Worm (Caenorhabditis elegans) whole organism, L2 larva: ENCODE results near the gene K07H8.5.
A peak's percentile ranks its signal among the peaks of the same experiment; 100 is the strongest.

Source experiments
- C34F6.9 ChIP-seq: fragments of 150-350 bp; optimal IDR thresholded peaks from 2 replicates; lab custom pipeline; 2014; ENCODE audit warnings: missing biosample characterization, missing genetic modification characterization
- F13H6.1 ChIP-seq: sonication (generic microtip); optimal IDR thresholded peaks from 2 replicates; lab custom pipeline; 2016; ENCODE audit warnings: missing genetic modification characterization, missing compliant biosample characterization
- R02D3.7 ChIP-seq: fragments of 150-350 bp; optimal IDR thresholded peaks from 2 replicates; lab custom pipeline; 2014; ENCODE audit warnings: missing biosample characterization, missing genetic modification characterization
- Y55F3AM.14 ChIP-seq: fragments of 200-800 bp; sonication (Bioruptor generic); optimal IDR thresholded peaks from 2 replicates; lab custom pipeline; 2018; ENCODE audit warnings: mild to moderate bottlenecking, missing genetic modification characterization, missing compliant biosample characterization
- alr-1 ChIP-seq: fragments of 150-350 bp; optimal IDR thresholded peaks from 2 replicates; lab custom pipeline; 2014; ENCODE audit warnings: missing biosample characterization, missing genetic modification characterization
- aly-2 ChIP-seq: fragments of 150-350 bp; optimal IDR thresholded peaks from 2 replicates; lab custom pipeline; 2014; ENCODE audit warnings: missing biosample characterization, missing genetic modification characterization
- ama-1 ChIP-seq: fragments of 150-350 bp; optimal IDR thresholded peaks from 2 replicates; lab custom pipeline; 2018; ENCODE audit warnings: inconsistent platforms
- blmp-1 ChIP-seq: sonication (generic microtip); optimal IDR thresholded peaks from 2 replicates; lab custom pipeline; 2017; ENCODE audit warnings: missing genetic modification characterization, mild to moderate bottlenecking, missing compliant biosample characterization, antibody characterized with exemption, moderate library complexity; ENCODE audit not compliant: insufficient read depth
- ceh-16 ChIP-seq: fragments of 150-350 bp; optimal IDR thresholded peaks from 2 replicates; lab custom pipeline; 2014; ENCODE audit warnings: missing biosample characterization, missing genetic modification characterization
- ceh-82 ChIP-seq: fragments of 150-350 bp; optimal IDR thresholded peaks from 2 replicates; lab custom pipeline; 2014; ENCODE audit warnings: missing biosample characterization, missing genetic modification characterization
- crh-2 ChIP-seq: sonication (generic microtip); optimal IDR thresholded peaks from 2 replicates; lab custom pipeline; 2017; ENCODE audit warnings: missing biosample characterization, missing genetic modification characterization
- dmd-4 ChIP-seq: sonication (generic microtip); optimal IDR thresholded peaks from 2 replicates; lab custom pipeline; 2017; ENCODE audit warnings: missing biosample characterization, missing genetic modification characterization
- egl-27 ChIP-seq: sonication (generic microtip); optimal IDR thresholded peaks from 3 replicates; lab custom pipeline; 2017; ENCODE audit warnings: missing biosample characterization, missing genetic modification reagents, missing genetic modification characterization
- elt-1 ChIP-seq: fragments of 150-350 bp; optimal IDR thresholded peaks from 2 replicates; lab custom pipeline; 2014; ENCODE audit warnings: missing biosample characterization, missing genetic modification characterization
- elt-3 ChIP-seq: sonication (generic microtip); optimal IDR thresholded peaks from 2 replicates; lab custom pipeline; 2017; ENCODE audit warnings: missing biosample characterization, missing genetic modification characterization
- fos-1 ChIP-seq: fragments of 150-350 bp; optimal IDR thresholded peaks from 2 replicates; lab custom pipeline; 2014; ENCODE audit warnings: missing biosample characterization, missing genetic modification characterization
- lin-11 ChIP-seq: fragments of 150-350 bp; sonication (generic microtip); optimal IDR thresholded peaks from 2 replicates; lab custom pipeline; 2014; ENCODE audit warnings: missing biosample characterization, missing genetic modification characterization, inconsistent platforms, mixed read lengths
- lin-13 ChIP-seq: fragments of 150-350 bp; optimal IDR thresholded peaks from 2 replicates; lab custom pipeline; 2014; ENCODE audit warnings: missing biosample characterization, missing genetic modification reagents, missing genetic modification characterization
- lsy-2 ChIP-seq, 2 experiments: fragments of 150-350 bp in 1 of 2; sonication (generic microtip) in 1 of 2; optimal IDR thresholded peaks; 2 replicates each; lab custom pipeline; 2014 to 2017; ENCODE audit warnings: missing biosample characterization in 2 of 2, missing genetic modification characterization in 2 of 2
- mab-5 ChIP-seq: fragments of 150-350 bp; optimal IDR thresholded peaks from 2 replicates; lab custom pipeline; 2014; ENCODE audit warnings: missing biosample characterization, missing genetic modification characterization
- nhr-12 ChIP-seq: fragments of 150-350 bp; optimal IDR thresholded peaks from 2 replicates; lab custom pipeline; 2014; ENCODE audit warnings: missing biosample characterization, missing genetic modification characterization
- nhr-129 ChIP-seq: fragments of 150-350 bp; optimal IDR thresholded peaks from 2 replicates; lab custom pipeline; 2014; ENCODE audit warnings: missing biosample characterization, missing genetic modification characterization
- nhr-21 ChIP-seq: fragments of 150-350 bp; optimal IDR thresholded peaks from 2 replicates; lab custom pipeline; 2014; ENCODE audit warnings: missing biosample characterization, missing genetic modification characterization
- nhr-237 ChIP-seq: fragments of 150-350 bp; optimal IDR thresholded peaks from 2 replicates; lab custom pipeline; 2014; ENCODE audit warnings: missing biosample characterization, missing genetic modification characterization
- nhr-25 ChIP-seq: fragments of 150-350 bp; sonication (generic microtip); optimal IDR thresholded peaks from 3 replicates; lab custom pipeline; 2014; ENCODE audit warnings: missing biosample characterization, missing genetic modification characterization
- nhr-6 ChIP-seq: fragments of 150-350 bp; optimal IDR thresholded peaks from 2 replicates; lab custom pipeline; 2014; ENCODE audit warnings: missing biosample characterization, missing genetic modification characterization
- nhr-77 ChIP-seq: fragments of 150-350 bp; optimal IDR thresholded peaks from 2 replicates; lab custom pipeline; 2014; ENCODE audit warnings: missing biosample characterization, missing genetic modification characterization
- sem-4 ChIP-seq: fragments of 150-350 bp; optimal IDR thresholded peaks from 2 replicates; lab custom pipeline; 2014; ENCODE audit warnings: missing biosample characterization, missing genetic modification reagents, missing genetic modification characterization
- skn-1 ChIP-seq: sonication (generic microtip); optimal IDR thresholded peaks from 2 replicates; lab custom pipeline; 2017; ENCODE audit warnings: missing biosample characterization, missing genetic modification characterization
- sma-3 ChIP-seq: sonication (generic microtip); optimal IDR thresholded peaks from 2 replicates; lab custom pipeline; 2016; ENCODE audit warnings: missing genetic modification reagents, missing genetic modification characterization, missing compliant biosample characterization
- sma-9 ChIP-seq, 2 experiments: fragments of 150-350 bp in 1 of 2; sonication (generic microtip) in 1 of 2; optimal IDR thresholded peaks; 2 replicates each; lab custom pipeline; 2014 to 2016; ENCODE audit warnings: missing genetic modification characterization in 2 of 2, mild to moderate bottlenecking in 1 of 2, missing biosample characterization in 1 of 2, missing compliant biosample characterization in 1 of 2, missing genetic modification reagents in 1 of 2, moderate library complexity in 1 of 2
- snpc-4 ChIP-seq: fragments of 150-350 bp; optimal IDR thresholded peaks from 2 replicates; lab custom pipeline; 2014; ENCODE audit warnings: missing biosample characterization, missing genetic modification characterization
- unc-39 ChIP-seq: fragments of 150-350 bp; optimal IDR thresholded peaks from 2 replicates; lab custom pipeline; 2014; ENCODE audit warnings: missing biosample characterization, missing genetic modification characterization
- unc-62 ChIP-seq: fragments of 150-350 bp; optimal IDR thresholded peaks from 2 replicates; lab custom pipeline; 2014; ENCODE audit warnings: missing biosample characterization, missing genetic modification reagents, missing genetic modification characterization
- ztf-4 ChIP-seq: fragments of 150-350 bp; optimal IDR thresholded peaks from 2 replicates; lab custom pipeline; 2014; ENCODE audit warnings: missing biosample characterization, missing genetic modification characterization

K07H8.5 gene

DNA sequence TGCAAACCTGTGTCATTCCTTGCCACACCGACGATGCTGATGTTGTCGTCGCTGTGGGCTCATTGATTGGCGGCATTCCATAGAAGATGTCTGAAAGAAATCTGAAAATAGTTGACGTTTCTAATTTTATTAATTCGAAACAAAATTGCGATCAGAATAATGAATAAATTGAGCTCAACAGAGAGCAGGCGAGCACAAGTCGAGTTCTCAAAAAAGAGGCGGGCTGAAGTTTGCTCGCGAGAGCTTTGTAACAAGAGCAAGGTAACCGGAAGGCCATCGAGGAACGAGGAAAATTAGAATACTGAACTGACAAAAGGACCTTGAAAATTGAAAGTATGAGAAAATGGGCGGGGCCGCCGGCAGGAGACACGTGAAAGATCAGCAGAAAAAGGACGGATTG lies 31.6 kb upstream of the K07H8.5 start, which contains the start of gene nhr-66:
nhr-66 (minus strand) TSS at position 101 of the 400 bp plus-strand sequence.
- TF ChIP-seq crh-2 (no peak), mab-5 (no peak), ceh-82 (tag; lab: Kevin White, UChicago) (no peak), sem-4 (tag; lab: Kevin White, UChicago) (no peak), lin-11 (tag; lab: Kevin White, UChicago) (no peak), lsy-2 (tag; optimal IDR thresholded peaks at IDR 0.05; lab: Kevin White, UChicago) (no peak), nhr-21 (tag; lab: Kevin White, UChicago) (no peak), dmd-4 (no peak)

DNA sequence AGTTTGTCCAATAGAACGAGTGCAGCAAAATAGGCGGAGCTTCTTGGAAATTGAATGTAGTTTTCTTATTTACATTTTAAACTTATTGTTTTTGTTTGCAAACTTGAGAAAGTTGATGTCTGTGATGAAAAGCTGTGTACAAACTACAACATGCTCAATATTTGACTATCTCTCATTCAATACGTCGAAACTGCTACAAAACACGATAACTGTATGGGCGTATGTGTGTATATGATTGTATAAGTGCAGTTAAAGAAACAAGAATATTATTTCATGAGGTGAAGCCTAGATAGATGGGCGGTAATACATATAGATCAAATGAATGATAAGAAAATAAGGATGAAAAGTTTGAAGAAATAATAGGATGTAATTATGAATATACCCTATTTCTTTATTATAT lies 28.5 kb upstream of the K07H8.5 start:
- TF ChIP-seq alr-1, result no peak
- no peak for TF ChIP-seq snpc-4 (tag; lab: Kevin White, UChicago)
- TF ChIP-seq R02D3.7 (tag; lab: Kevin White, UChicago), result no peak
- TF ChIP-seq nhr-12 (tag; lab: Kevin White, UChicago), result no peak
- TF ChIP-seq nhr-25 (tag; lab: Kevin White, UChicago), result no peak
- TF ChIP-seq ztf-4 (tag; lab: Kevin White, UChicago), result no peak
- TF ChIP-seq aly-2 (tag; lab: Kevin White, UChicago), result no peak
- no peak for TF ChIP-seq ama-1
- no peak for TF ChIP-seq F13H6.1 (tag; lab: Kevin White, UChicago)
- TF ChIP-seq C34F6.9 (tag; lab: Kevin White, UChicago), result no peak
- no peak for TF ChIP-seq lin-13 (GFP tag; lab: Kevin White, UChicago)
- TF ChIP-seq nhr-77 (tag; lab: Kevin White, UChicago), result no peak
- TF ChIP-seq skn-1 (tag; lab: Kevin White, UChicago), result no peak
- no peak for TF ChIP-seq egl-27 (tag; lab: Kevin White, UChicago)
- TF ChIP-seq dmd-4, result no peak
- TF ChIP-seq blmp-1 (tag; lab: Kevin White, UChicago), result no peak
- no peak for TF ChIP-seq crh-2
- TF ChIP-seq elt-1 (tag; lab: Kevin White, UChicago), result no peak
- no peak for TF ChIP-seq ceh-16 (tag; lab: Kevin White, UChicago)

DNA sequence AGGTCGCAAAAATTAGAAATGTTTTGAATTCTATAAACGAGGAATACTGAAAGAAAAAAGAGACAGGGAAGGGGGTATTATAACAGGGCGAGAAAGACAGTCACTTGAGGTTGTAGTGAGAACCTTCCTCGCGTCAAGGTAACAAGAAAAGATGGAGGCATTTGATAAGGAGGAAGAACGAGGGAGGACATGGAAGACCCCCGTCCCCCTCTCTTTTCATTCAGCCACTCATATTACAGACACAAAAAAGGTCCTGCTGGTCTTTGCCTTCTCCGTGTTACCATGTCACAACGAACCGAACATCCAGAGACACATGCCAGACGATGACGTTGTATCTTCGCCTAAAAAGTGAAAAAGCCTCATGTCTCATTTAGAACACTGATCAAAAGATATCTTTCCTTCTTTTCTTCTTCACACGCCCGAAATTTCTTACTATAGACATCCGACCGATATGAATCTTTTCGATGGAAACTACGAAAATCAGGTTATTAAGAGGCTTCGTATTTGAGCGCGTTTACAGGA lies 26.8 kb upstream of the K07H8.5 start:
- peak; percentile 3 for TF ChIP-seq fos-1 (tag; lab: Kevin White, UChicago)
- no peak for TF ChIP-seq sma-3 (GFP tag; lab: Kevin White, UChicago)
- no peak for TF ChIP-seq dmd-4
- no peak for TF ChIP-seq unc-39 (tag; lab: Kevin White, UChicago)

DNA sequence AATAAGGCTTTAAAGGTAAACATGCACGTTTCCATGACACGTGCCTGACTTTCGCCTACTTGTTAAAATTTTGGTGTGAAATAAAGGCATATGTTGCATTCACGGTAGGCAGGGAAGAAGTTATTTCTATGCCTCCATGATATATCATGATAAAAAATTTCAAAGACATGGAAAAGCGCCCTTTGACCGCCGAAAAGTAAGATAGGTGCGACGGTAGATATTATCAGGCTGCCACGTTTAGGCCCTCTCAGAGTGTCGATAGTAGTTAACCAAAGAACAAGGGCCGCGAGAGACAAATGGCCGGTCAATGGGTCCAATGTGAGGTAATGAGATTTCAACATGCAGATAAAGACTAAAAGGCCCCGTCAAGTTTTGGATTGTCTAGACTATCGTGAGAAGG lies 25.0 kb upstream of the K07H8.5 start:
- no peak for TF ChIP-seq Y55F3AM.14
- TF ChIP-seq nhr-237 (tag; lab: Kevin White, UChicago), result no peak
- TF ChIP-seq crh-2, result no peak
- peak; percentile 51 for TF ChIP-seq sma-9 (GFP tag; optimal IDR thresholded peaks at IDR 0.05; lab: Kevin White, UChicago)
- no peak for TF ChIP-seq sma-9 (tag; optimal IDR thresholded peaks at IDR 0.05; lab: Kevin White, UChicago)
- TF ChIP-seq lsy-2 (tag; optimal IDR thresholded peaks at IDR 0.05; lab: Kevin White, UChicago), result no peak
- TF ChIP-seq ceh-16 (tag; lab: Kevin White, UChicago), result peak; percentile 9

DNA sequence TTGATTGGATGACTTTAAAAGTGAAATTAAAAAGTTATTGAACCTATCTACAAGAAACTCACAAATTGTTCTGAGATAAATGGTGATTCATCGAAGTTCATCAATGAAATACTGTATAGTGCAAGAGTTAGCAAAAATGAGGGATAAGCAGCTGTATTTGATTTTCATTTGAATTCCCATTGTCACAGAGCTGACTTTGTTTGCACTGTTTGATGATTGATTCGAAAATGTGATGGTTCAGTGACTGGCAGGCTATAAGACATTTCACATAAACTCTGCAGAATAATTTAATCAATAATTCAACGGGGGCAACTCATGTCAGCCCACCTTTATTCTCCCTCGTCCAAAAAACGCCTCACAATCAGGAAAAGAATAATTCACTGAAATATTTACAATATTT lies 24.5 kb upstream of the K07H8.5 start, which contains the start of gene T09A12.8:
T09A12.8 (minus strand) TSS at position 101 of the 400 bp plus-strand sequence.
- TF ChIP-seq ceh-82 (tag; lab: Kevin White, UChicago), result no peak
- TF ChIP-seq crh-2, result no peak
- no peak for TF ChIP-seq nhr-6 (tag; lab: Kevin White, UChicago)
- no peak for TF ChIP-seq aly-2 (tag; lab: Kevin White, UChicago)
- TF ChIP-seq nhr-129 (tag; lab: Kevin White, UChicago), result no peak
- TF ChIP-seq nhr-25 (tag; lab: Kevin White, UChicago), result no peak
- no peak for TF ChIP-seq elt-1 (tag; lab: Kevin White, UChicago)
- TF ChIP-seq snpc-4 (tag; lab: Kevin White, UChicago), result no peak
- no peak for TF ChIP-seq sma-3 (GFP tag; lab: Kevin White, UChicago)
- TF ChIP-seq elt-3 (tag; lab: Kevin White, UChicago), result no peak
- TF ChIP-seq skn-1 (tag; lab: Kevin White, UChicago), result no peak
- no peak for TF ChIP-seq nhr-12 (tag; lab: Kevin White, UChicago)
- TF ChIP-seq dmd-4, result no peak
- no peak for TF ChIP-seq unc-62 (GFP tag; lab: Kevin White, UChicago)
- TF ChIP-seq egl-27 (tag; lab: Kevin White, UChicago), result no peak
- no peak for TF ChIP-seq alr-1
